Fruit fly (Drosophila melanogaster): ENCODE data around the gene Lectin-galC1.

Lectin-galC1 gene

dm6 chr2L:19401914-19402313 lies 15.3 kb upstream of the Lectin-galC1 start (continued):
- TF ChIP-seq fru (optimal IDR thresholded peaks at IDR 0.05) (no peak), cwo (GFP tag; optimal IDR thresholded peaks at IDR 0.05) (peak; percentile 68), knrl (GFP tag; IDR thresholded peaks at IDR 0.05; ENCODE audit: partially characterized antibody) (no peak), mld (GFP tag; IDR thresholded peaks at IDR 0.05; ENCODE audit: partially characterized antibody) (no peak), CG4730 (GFP tag; IDR thresholded peaks at IDR 0.05) (no peak), gce (GFP tag; IDR thresholded peaks at IDR 0.05) (no peak), CG3847 (GFP tag; IDR thresholded peaks at IDR 0.05) (no peak), NfI (GFP tag; optimal IDR thresholded peaks at IDR 0.05) (peak; percentile 22), grau (tag; optimal IDR thresholded peaks at IDR 0.05) (no peak), onecut (GFP tag; IDR thresholded peaks at IDR 0.05) (no peak), CG4328 (GFP tag; optimal IDR thresholded peaks at IDR 0.05) (no peak), B-H1 (GFP tag; IDR thresholded peaks at IDR 0.05) (no peak), Dref (GFP tag; IDR thresholded peaks at IDR 0.05) (no peak), disco-r (GFP tag; optimal IDR thresholded peaks at IDR 0.05) (no peak), MTF-1 (GFP tag; optimal IDR thresholded peaks at IDR 0.05; ENCODE audit: borderline replicate concordance) (peak; percentile 39), pros (GFP tag; optimal IDR thresholded peaks at IDR 0.05) (no peak), hbn (GFP tag; IDR thresholded peaks at IDR 0.05; ENCODE audit: partially characterized antibody) (no peak)

dm6 chr2L:19402667-19403066 lies 14.6 kb upstream of the Lectin-galC1 start:
- no peak for TF ChIP-seq shn (GFP tag; optimal IDR thresholded peaks at IDR 0.05)
- no peak for TF ChIP-seq E2f2 (GFP tag; IDR thresholded peaks at IDR 0.05)
- TF ChIP-seq CG31224 (GFP tag; IDR thresholded peaks at IDR 0.05) = no peak
- no peak for TF ChIP-seq dpn (GFP tag; optimal IDR thresholded peaks at IDR 0.05)
- no peak for TF ChIP-seq pan (optimal IDR thresholded peaks at IDR 0.05)
- TF ChIP-seq pan (GFP tag; optimal IDR thresholded peaks at IDR 0.05 in 1 of 2, IDR thresholded peaks at IDR 0.05 in 1 of 2) = no peak
- TF ChIP-seq Side (GFP tag; optimal IDR thresholded peaks at IDR 0.05) = no peak
- 0 out of 3 replicates have a peak, but pooled peaks have one; percentile 13 for TF ChIP-seq ci (GFP tag; IDR thresholded peaks at IDR 0.05)
- no peak for TF ChIP-seq CG18599 (GFP tag; optimal IDR thresholded peaks at IDR 0.05)
- TF ChIP-seq chinmo (GFP tag; IDR thresholded peaks at IDR 0.05; ENCODE audit: partially characterized antibody) = 0 out of 4 replicates have a peak, but pooled peaks have one; percentile 29
- no peak for TF ChIP-seq Xrp1 (GFP tag; IDR thresholded peaks at IDR 0.05)
- TF ChIP-seq knrl (GFP tag; IDR thresholded peaks at IDR 0.05; ENCODE audit: partially characterized antibody) = no peak
- TF ChIP-seq sr (GFP tag; IDR thresholded peaks at IDR 0.05) = peak; percentile 55; the same call in 1 of the 3 replicates
- no peak for TF ChIP-seq CG15073 (GFP tag; optimal IDR thresholded peaks at IDR 0.05)
- no peak for TF ChIP-seq CG10959 (GFP tag; IDR thresholded peaks at IDR 0.05)
- TF ChIP-seq Mrtf (GFP tag; IDR thresholded peaks at IDR 0.05) = no peak
- TF ChIP-seq ap (GFP tag; IDR thresholded peaks at IDR 0.05) = no peak
- no peak for TF ChIP-seq org-1 (GFP tag; optimal IDR thresholded peaks at IDR 0.05)
- TF ChIP-seq dimm (GFP tag; IDR thresholded peaks at IDR 0.05) = no peak
- no peak for TF ChIP-seq vnd (GFP tag; IDR thresholded peaks at IDR 0.05; ENCODE audit: partially characterized antibody)
- TF ChIP-seq Med (GFP tag) = no peak
- TF ChIP-seq CG11696 (GFP tag; IDR thresholded peaks at IDR 0.05) = no peak
- no peak for TF ChIP-seq CG17829 (tag; optimal IDR thresholded peaks at IDR 0.05)
- peak; percentile 7 for TF ChIP-seq CG12769 (tag; optimal IDR thresholded peaks at IDR 0.05)
- TF ChIP-seq CG13624 (GFP tag; optimal IDR thresholded peaks at IDR 0.05) = no peak
- TF ChIP-seq CG7745 (tag; optimal IDR thresholded peaks at IDR 0.05) = no peak
- no peak for TF ChIP-seq Sin3A (optimal IDR thresholded peaks at IDR 0.05)
- TF ChIP-seq HmgD (GFP tag; optimal IDR thresholded peaks at IDR 0.05) = no peak
- no peak for TF ChIP-seq gro (GFP tag; optimal IDR thresholded peaks at IDR 0.05)
- TF ChIP-seq Nf-YA (GFP tag; IDR thresholded peaks at IDR 0.05) = no peak
- TF ChIP-seq CG6791 (GFP tag; IDR thresholded peaks at IDR 0.05; ENCODE audit: partially characterized antibody) = no peak
- TF ChIP-seq Hr78 (GFP tag; optimal IDR thresholded peaks at IDR 0.05) = peak in 1 of 2 experiments; percentile 54
- peak; percentile 78 for TF ChIP-seq ftz-f1 (GFP tag; optimal IDR thresholded peaks at IDR 0.05)
- TF ChIP-seq Rfx (GFP tag; IDR thresholded peaks at IDR 0.05) = 0 out of 2 replicates have a peak, but pooled peaks have one; percentile 5
- no peak for TF ChIP-seq CG32532 (GFP tag; IDR thresholded peaks at IDR 0.05)

Data from whole organism, embryonic.